Worm (Caenorhabditis elegans): ENCODE results near the gene glb-1.

Gene glb-1

DNA sequence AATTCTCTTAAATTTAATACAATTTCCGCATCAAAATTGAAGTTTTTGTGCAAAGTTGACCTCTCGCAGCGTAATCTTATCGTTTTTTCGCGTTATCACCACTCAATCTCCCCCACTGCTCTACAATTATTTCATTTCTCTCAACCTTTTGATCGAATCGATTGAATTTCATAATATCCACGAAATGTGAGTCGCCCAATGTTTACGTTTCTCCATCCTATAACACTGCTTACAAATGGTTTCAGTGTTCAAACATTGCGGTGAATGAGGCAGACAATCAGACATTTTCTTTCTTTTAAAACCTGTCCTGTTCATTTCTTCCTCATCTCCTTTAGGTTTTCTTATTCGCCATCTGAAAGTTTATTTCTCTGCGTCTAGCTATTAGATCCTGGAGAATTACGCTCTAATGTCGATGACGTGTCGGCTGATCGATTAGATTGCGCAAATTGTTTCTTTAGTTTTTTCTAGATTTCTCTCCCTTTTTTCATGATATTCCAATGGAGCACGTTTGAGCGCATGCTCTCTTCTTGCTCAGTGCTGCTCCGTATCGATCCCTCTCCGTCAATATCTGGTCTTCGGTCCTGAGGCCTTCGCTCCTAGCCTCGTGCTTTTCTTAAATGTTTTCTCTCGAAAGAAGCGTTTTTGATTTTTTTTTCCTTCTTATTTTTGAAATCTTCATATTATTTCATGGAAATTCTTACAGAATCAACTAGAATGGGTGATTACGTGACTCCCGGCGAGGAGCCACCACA is 18.0 kb downstream of the glb-1 start, which contains the start of gene unc-32 (continued):
- peak; percentile 68 for TF ChIP-seq cebp-1 (GFP tag; IDR thresholded peaks at IDR 0.05)
- peak; percentile 84 for TF ChIP-seq cebp-1 (tag; optimal IDR thresholded peaks at IDR 0.05)
- no peak for TF ChIP-seq lsy-27 (tag; optimal IDR thresholded peaks at IDR 0.05; ENCODE audit: borderline replicate concordance, insufficient read depth)

DNA sequence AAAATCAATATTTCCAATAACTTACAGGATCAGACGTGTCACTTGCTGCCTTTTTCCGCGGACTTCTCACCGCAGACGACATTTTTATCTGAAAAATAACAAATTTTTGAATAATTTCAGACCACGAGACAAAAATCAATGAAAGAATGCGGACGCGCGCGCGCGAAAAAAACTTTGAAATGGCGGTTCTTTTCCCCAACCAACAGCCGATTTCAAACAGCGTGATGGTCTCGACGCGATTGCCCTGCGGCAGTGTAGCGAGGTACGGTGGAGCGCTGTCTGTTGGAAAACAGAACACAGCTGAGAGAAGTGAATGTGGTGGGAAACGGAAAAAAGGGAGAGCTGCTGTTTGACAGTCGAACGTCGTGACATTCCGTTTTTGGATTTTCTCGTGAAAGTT is 19.0 kb downstream of the glb-1 start, which contains the start of gene lin-9:
Gene lin-9 (minus strand): TSS at position 88 of the 400 bp plus-strand sequence.
- peak; percentile 86 for TF ChIP-seq hmg-1.2 (GFP tag; IDR thresholded peaks at IDR 0.05)
- no peak for TF ChIP-seq dpff-1 (tag; optimal IDR thresholded peaks at IDR 0.05)
- peak; percentile 10 for TF ChIP-seq B0261.1 (tag; optimal IDR thresholded peaks at IDR 0.05)
- 0 out of 2 replicates have a peak, but pooled peaks have one; percentile 65 for TF ChIP-seq let-526 (GFP tag; IDR thresholded peaks at IDR 0.05)
- TF ChIP-seq egl-44 (GFP tag; IDR thresholded peaks at IDR 0.05) = peak; percentile 41; the same call in 1 of the 2 replicates
- TF ChIP-seq B0336.3 (GFP tag; IDR thresholded peaks at IDR 0.05) = peak; percentile 99
- TF ChIP-seq lag-1 (GFP tag; IDR thresholded peaks at IDR 0.05) = no peak
- TF ChIP-seq ztf-25 (GFP tag; IDR thresholded peaks at IDR 0.05) = no peak
- TF ChIP-seq K12H6.12 (tag; optimal IDR thresholded peaks at IDR 0.05) = peak; percentile 86
- peak; percentile 89 for TF ChIP-seq B0019.2 (GFP tag; conservative IDR thresholded peaks at IDR 0.05)
- TF ChIP-seq B0035.1 (tag; optimal IDR thresholded peaks at IDR 0.05) = peak; percentile 58
- peak; percentile 97 for TF ChIP-seq repo-1 (tag; optimal IDR thresholded peaks at IDR 0.05)
- TF ChIP-seq mes-4 (tag; optimal IDR thresholded peaks at IDR 0.05) = no peak
- peak; percentile 79 for TF ChIP-seq F23B12.7 (tag; optimal IDR thresholded peaks at IDR 0.05; ENCODE audit: insufficient read depth)
- TF ChIP-seq hlh-12 (tag; optimal IDR thresholded peaks at IDR 0.05) = no peak
- peak; percentile 96 for TF ChIP-seq ekl-4 (GFP tag; IDR thresholded peaks at IDR 0.05)
- TF ChIP-seq rcor-1 (GFP tag; IDR thresholded peaks at IDR 0.05) = peak; percentile 96
- TF ChIP-seq Y95B8A.8 (GFP tag; IDR thresholded peaks at IDR 0.05) = peak; percentile 93
- TF ChIP-seq nhr-120 (GFP tag; IDR thresholded peaks at IDR 0.05) = no peak
- TF ChIP-seq pha-4 (tag; optimal IDR thresholded peaks at IDR 0.05) = no peak
- peak; percentile 96 for TF ChIP-seq madf-3 (GFP tag; IDR thresholded peaks at IDR 0.05)
- peak; percentile 90 for TF ChIP-seq snpc-3.4 (tag; optimal IDR thresholded peaks at IDR 0.05)
- TF ChIP-seq nhr-90 (tag; optimal IDR thresholded peaks at IDR 0.05) = peak; percentile 33
- peak; percentile 77; the same call in 1 of the 2 replicates for TF ChIP-seq egl-18 (GFP tag; IDR thresholded peaks at IDR 0.05)
- TF ChIP-seq hmg-20 (GFP tag; IDR thresholded peaks at IDR 0.05) = peak; percentile 91
- peak; percentile 65 for TF ChIP-seq somi-1 (GFP tag; optimal IDR thresholded peaks at IDR 0.05)
- TF ChIP-seq aptf-2 (GFP tag; conservative IDR thresholded peaks at IDR 0.05) = peak; percentile 84
- TF ChIP-seq D2030.7 (GFP tag; IDR thresholded peaks at IDR 0.05) = peak; percentile 95
- TF ChIP-seq lin-40 (tag; optimal IDR thresholded peaks at IDR 0.05) = peak; percentile 96
- TF ChIP-seq athp-1 (tag; optimal IDR thresholded peaks at IDR 0.05) = peak; percentile 97
- no peak for TF ChIP-seq T26A5.8 (tag; optimal IDR thresholded peaks at IDR 0.05)
- 0 out of 2 replicates have a peak, but pooled peaks have one; percentile 45 for TF ChIP-seq attf-6 (GFP tag; IDR thresholded peaks at IDR 0.05)
- no peak for TF ChIP-seq bed-1 (GFP tag; IDR thresholded peaks at IDR 0.05)
- TF ChIP-seq hsf-1 (GFP tag; IDR thresholded peaks at IDR 0.05) = peak; percentile 93
- TF ChIP-seq F39B2.1 (GFP tag; IDR thresholded peaks at IDR 0.05) = peak; percentile 91
- TF ChIP-seq efl-1 (GFP tag; optimal IDR thresholded peaks at IDR 0.05) = peak; percentile 98
- TF ChIP-seq F52B5.7 (tag; optimal IDR thresholded peaks at IDR 0.05) = no peak
- peak; percentile 78 for TF ChIP-seq lir-1 (GFP tag; conservative IDR thresholded peaks at IDR 0.05)
- peak; percentile 99 for TF ChIP-seq lin-54 (GFP tag; optimal IDR thresholded peaks at IDR 0.05)
- TF ChIP-seq aptf-3 (GFP tag; IDR thresholded peaks at IDR 0.05) = no peak
- peak; percentile 97 for TF ChIP-seq mcd-1 (GFP tag; IDR thresholded peaks at IDR 0.05)
- TF ChIP-seq F57A8.1 (GFP tag; optimal IDR thresholded peaks at IDR 0.05) = no peak
- peak; percentile 95 for TF ChIP-seq C17E4.6 (GFP tag; IDR thresholded peaks at IDR 0.05)
